Fruit fly (Drosophila melanogaster) Kc167 (cell line): ENCODE results near the gene ZnT77C.

Source experiments
- Myc ChIP-seq: fragments of >200 bp; optimal IDR thresholded peaks from 2 replicates; lab custom pipeline; 2017; ENCODE audit warnings: missing external identifiers
- Sin3A ChIP-seq: fragments of >200 bp; optimal IDR thresholded peaks from 2 replicates; lab custom pipeline; 2018; ENCODE audit warnings: missing external identifiers
- h ChIP-seq: fragments of >200 bp; optimal IDR thresholded peaks from 3 replicates; lab custom pipeline; 2018; ENCODE audit warnings: missing external identifiers
- insv ChIP-seq: fragments of >200 bp; optimal IDR thresholded peaks from 3 replicates; lab custom pipeline; 2018; ENCODE audit warnings: missing external identifiers
- psq ChIP-seq: fragments of >200 bp; optimal IDR thresholded peaks from 2 replicates; lab custom pipeline; 2017; ENCODE audit warnings: missing external identifiers
- ttk ChIP-seq: sonication (Bioruptor generic); optimal IDR thresholded peaks from 2 replicates; lab custom pipeline; 2017; ENCODE audit warnings: missing external identifiers

- TF ChIP-seq psq (lab: Kevin White, UChicago) (no peak), Sin3A (lab: Kevin White, UChicago) (no peak), h (lab: Kevin White, UChicago) (no peak), Myc (lab: Kevin White, UChicago) (no peak), ttk (lab: Kevin White, UChicago) (no peak), insv (lab: Kevin White, UChicago) (no peak)
Observed at dm6 chr3L:20440902-20441429, 53.8 kb downstream of the ZnT77C start.
